Fruit fly (Drosophila melanogaster) whole organism, prepupa: ENCODE data around the gene Atg3.

Experiments
- Blimp-1 ChIP-seq: fragments of 200-800 bp; sonication (Bioruptor generic); optimal IDR thresholded peaks from 3 replicates; lab custom pipeline; 2017; ENCODE audit warnings: missing biosample characterization, missing genetic modification characterization, mild to moderate bottlenecking, moderate library complexity, missing genetic modification reagents
- CG1621 ChIP-seq: fragments of 200-800 bp; sonication (Bioruptor generic); optimal IDR thresholded peaks from 3 replicates; lab custom pipeline; 2018; ENCODE audit warnings: missing biosample characterization, mild to moderate bottlenecking, missing genetic modification characterization
- CG34406 ChIP-seq: fragments of 200-800 bp; sonication (Bioruptor generic); optimal IDR thresholded peaks from 3 replicates; lab custom pipeline; 2016; ENCODE audit warnings: missing biosample characterization, missing genetic modification characterization
- CG4318 ChIP-seq: fragments of 200-800 bp; sonication (Bioruptor generic); optimal IDR thresholded peaks from 3 replicates; lab custom pipeline; 2017; ENCODE audit warnings: missing biosample characterization, mild to moderate bottlenecking, missing genetic modification characterization
- CG6276 ChIP-seq: fragments of 200-800 bp; sonication (Bioruptor generic); optimal IDR thresholded peaks from 2 replicates; lab custom pipeline; 2017; ENCODE audit warnings: missing biosample characterization, mild to moderate bottlenecking, missing genetic modification characterization
- CG8119 ChIP-seq: fragments of 200-800 bp; sonication (Bioruptor generic); IDR thresholded peaks from 3 replicates; pipeline ENCODE4 v1.3.6; 2022; ENCODE audit warnings: missing biosample characterization, missing genetic modification characterization
- Eip78C ChIP-seq: fragments of 200-800 bp; sonication (Bioruptor generic); peaks from one replicate; lab custom pipeline; 2016; ENCODE audit warnings: missing biosample characterization, missing genetic modification characterization
- Ets21C ChIP-seq: fragments of 200-800 bp; sonication (Bioruptor generic); optimal IDR thresholded peaks from 3 replicates; lab custom pipeline; 2016; ENCODE audit warnings: missing biosample characterization, missing genetic modification characterization
- Gug ChIP-seq: fragments of 200-800 bp; sonication (Bioruptor generic); IDR thresholded peaks from 2 replicates; pipeline ENCODE4 v1.3.6; 2022; ENCODE audit warnings: missing biosample characterization, missing genetic modification characterization
- Smox ChIP-seq: fragments of 200-800 bp; sonication (Bioruptor generic); optimal IDR thresholded peaks from 3 replicates; lab custom pipeline; 2016; ENCODE audit warnings: missing biosample characterization, missing genetic modification characterization
- dac ChIP-seq: fragments of 200-800 bp; sonication (Bioruptor generic); optimal IDR thresholded peaks from 2 replicates; lab custom pipeline; 2017; ENCODE audit warnings: missing biosample characterization, mild to moderate bottlenecking, missing genetic modification characterization
- fd85E ChIP-seq: fragments of 200-800 bp; sonication (Bioruptor generic); optimal IDR thresholded peaks from 3 replicates; lab custom pipeline; 2016; ENCODE audit warnings: missing biosample characterization, missing genetic modification characterization
- net ChIP-seq: fragments of 200-800 bp; sonication (Bioruptor generic); optimal IDR thresholded peaks from 3 replicates; lab custom pipeline; 2016; ENCODE audit warnings: missing biosample characterization, missing genetic modification characterization
- ss ChIP-seq, 2 experiments: fragments of 200-800 bp; sonication (Bioruptor generic); optimal IDR thresholded peaks; 2 replicates in 1 of 2; 3 replicates in 1 of 2; lab custom pipeline; 2017 to 2018; ENCODE audit warnings: mild to moderate bottlenecking in 2 of 2, missing biosample characterization in 2 of 2, missing genetic modification characterization in 2 of 2, moderate library complexity in 1 of 2

DNA sequence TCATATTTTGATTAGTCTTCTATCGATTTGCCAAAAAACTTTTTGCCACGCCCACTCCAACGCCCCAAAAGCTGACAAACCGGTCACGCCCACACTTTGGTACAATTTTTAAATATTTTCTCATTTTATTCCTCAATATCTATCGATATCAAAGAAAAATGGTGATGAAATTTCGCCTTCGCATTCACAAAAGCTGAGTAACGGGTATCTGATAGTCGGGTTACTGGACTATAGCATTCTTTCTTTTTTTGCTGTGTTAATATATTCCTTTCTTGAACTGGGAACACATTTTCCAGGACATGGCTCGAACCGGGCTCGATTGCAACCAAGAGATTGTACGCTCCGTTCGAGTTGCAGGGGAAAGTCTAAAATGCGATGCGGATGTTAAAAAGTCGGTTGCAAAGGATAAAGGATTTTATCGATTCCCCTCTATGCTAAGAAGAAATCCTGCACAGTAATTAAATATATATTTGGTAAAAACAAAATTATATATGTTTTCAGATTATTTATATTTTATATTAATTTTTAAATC, 5.5 kb upstream of the Atg3 start:
- no peak for TF ChIP-seq Ets21C (GFP tag; lab: Kevin White, UChicago)
- no peak for TF ChIP-seq ss (GFP tag; optimal IDR thresholded peaks at IDR 0.05; lab: Kevin White, UChicago)
- TF ChIP-seq CG6276 (GFP tag; lab: Kevin White, UChicago), result no peak
- TF ChIP-seq CG4318 (GFP tag; lab: Kevin White, UChicago), result no peak
- TF ChIP-seq CG8119, result no peak
- TF ChIP-seq fd85E (GFP tag; lab: Kevin White, UChicago), result no peak
- no peak for TF ChIP-seq CG1621 (tag; lab: Kevin White, UChicago)
- no peak for TF ChIP-seq net (GFP tag; lab: Kevin White, UChicago)
- TF ChIP-seq Eip78C (GFP tag; lab: Kevin White, UChicago), result no peak
- no peak for TF ChIP-seq CG34406 (GFP tag; lab: Kevin White, UChicago)
- TF ChIP-seq Blimp-1 (GFP tag; lab: Kevin White, UChicago), result no peak
- TF ChIP-seq dac, result no peak
- no peak for TF ChIP-seq Gug
- TF ChIP-seq Smox (GFP tag; lab: Kevin White, UChicago), result no peak
